Fruit fly (Drosophila melanogaster): ENCODE results near the gene toc.

toc gene

DNA sequence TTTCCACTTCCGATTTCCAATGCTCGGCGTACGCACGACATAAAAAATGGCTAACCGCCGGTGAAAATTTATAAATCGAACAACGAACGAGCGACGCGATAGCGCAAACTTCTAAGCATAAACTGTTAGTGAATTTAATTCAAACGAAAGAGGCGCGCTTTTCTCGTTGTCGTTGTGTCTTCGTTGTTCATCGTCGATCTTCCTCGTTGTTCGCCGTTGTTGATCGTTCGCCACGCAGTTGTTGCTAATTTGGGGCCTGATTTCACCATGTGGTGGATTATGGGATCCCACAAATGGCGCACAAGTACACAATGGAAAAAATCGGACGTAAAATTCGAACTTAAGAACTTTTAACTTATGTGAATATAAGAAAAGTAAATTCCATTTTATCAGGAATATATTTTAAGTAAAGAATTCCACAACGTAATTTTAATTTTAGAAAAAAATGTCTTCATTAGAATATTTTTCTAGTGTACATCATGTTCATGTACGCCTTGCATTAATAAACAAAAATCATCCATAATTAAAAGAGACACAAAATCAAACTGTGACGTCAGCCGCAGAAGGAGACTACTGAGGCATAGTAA lies 58.2 kb downstream of the toc start:
- TF ChIP-seq CG8478 (optimal IDR thresholded peaks at IDR 0.05) = no peak
- no peak for TF ChIP-seq CTCF (optimal IDR thresholded peaks at IDR 0.05)

DNA sequence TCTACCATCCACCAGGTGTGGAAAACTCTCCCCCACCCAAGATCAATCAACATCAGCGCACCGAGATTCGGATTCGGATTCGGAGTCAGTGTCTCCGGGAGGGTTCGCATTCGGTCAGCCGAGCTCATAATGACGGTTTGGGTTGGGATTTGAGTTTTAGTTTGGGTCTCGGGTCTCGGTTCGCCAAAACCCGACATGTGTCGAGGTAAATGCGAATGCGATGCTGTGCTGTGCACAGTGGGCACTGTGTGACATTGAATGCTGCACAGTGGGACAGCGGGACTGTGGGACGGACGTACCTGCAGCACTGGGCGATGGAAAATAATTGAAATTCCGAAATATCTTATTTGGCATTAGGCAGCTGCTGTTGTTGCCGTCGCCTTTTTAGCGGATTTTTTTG lies 61.1 kb downstream of the toc start:
- TF ChIP-seq CTCF (optimal IDR thresholded peaks at IDR 0.05) = no peak
- no peak for TF ChIP-seq CG8478 (optimal IDR thresholded peaks at IDR 0.05)

DNA sequence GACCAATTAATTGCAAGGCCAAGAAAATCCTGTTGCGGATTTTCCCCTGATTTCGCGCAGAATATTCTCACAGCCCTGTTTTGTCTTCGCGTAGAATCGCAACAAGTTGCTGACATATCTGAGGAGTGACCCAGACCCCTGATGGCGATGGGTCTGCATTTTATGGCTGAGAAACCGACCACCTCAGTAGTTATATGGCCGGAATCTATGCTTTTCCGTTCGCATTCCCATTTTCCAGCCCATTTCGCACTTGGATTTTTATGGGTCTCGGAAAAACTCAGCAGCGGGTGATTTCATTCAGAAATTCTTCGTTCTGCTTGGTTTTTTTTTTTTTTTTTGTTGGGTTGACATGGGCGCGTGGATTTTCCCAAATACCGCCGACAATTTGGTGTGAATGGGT lies 61.7 kb downstream of the toc start:
- no peak for TF ChIP-seq CG8478 (optimal IDR thresholded peaks at IDR 0.05)
- TF ChIP-seq CTCF (optimal IDR thresholded peaks at IDR 0.05) = no peak

DNA sequence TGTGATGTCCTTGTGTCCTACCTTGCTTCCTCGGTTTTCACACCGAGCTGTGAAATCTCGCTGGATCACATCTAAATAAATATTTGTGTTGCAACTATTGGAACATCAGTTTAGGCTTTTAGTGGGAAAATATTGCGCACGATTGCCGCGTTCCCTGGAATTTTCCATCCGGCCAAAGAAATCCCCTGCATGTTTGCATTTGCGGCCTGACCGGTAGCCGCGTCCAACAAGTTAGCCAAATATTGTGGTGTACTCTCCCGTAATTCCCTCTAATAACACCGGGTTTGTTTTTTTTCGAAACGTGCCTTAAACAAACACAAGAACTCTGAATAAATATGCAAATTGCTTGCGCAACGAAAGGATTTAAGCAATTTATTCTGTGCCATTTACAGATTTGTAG lies 65.8 kb downstream of the toc start:
- no peak for TF ChIP-seq CTCF (optimal IDR thresholded peaks at IDR 0.05)
- no peak for TF ChIP-seq CG8478 (optimal IDR thresholded peaks at IDR 0.05)

DNA sequence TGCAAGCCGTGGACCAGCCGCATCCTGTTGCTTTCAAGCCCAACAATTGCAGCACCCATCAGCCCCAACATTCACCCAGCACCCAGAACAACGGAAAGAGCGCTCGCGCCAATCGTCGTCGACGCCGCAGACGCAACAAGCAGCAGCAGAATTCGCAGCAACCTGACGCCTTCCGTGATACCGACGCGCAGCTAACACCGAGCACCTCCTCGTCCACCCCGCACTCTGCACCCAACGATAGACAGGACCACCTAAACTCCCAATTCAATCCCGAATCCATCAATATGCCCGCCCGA lies 85.0 kb downstream of the toc start:
- TF ChIP-seq CG8478 (optimal IDR thresholded peaks at IDR 0.05) (no peak), CTCF (optimal IDR thresholded peaks at IDR 0.05) (no peak)

DNA sequence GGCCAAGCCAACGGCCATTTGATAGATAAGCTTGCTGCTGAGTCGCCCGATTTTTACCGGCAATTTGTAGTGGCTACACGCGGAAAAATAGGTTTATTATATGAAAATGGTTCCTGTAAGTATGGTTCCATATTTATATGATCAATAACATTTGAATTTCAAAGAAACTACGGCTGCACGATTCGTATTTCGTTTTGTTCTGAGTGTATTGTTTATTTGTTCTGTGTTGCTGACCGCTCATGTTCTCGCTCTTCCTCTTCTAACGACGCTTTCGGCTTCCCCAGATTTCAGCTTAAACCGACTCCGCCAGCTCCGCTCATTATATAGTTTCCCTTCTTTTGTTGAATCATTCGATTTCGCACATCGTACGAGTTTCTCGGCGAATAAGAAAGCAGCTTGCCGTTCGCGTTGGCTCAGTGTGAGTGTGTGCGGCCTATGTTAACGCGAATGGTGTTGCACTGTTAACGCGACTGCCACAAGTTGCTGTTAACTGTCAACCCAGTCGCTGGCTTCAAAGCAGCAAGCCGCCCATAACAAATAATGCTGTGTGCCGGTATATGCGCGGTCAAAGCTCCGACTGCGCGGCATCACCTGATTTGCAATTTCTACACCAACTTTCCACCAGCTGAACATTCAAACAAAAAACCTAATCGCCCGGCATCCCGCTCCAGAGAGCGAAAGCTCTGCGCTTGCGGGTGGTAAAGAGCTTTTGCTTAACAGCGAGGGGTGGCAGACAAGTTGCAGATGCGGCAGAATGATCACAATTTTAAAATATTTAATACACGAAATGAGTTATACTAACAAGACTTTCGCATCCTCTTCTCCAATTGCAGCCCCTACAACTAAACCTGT lies 85.6 kb downstream of the toc start:
- TF ChIP-seq CTCF (optimal IDR thresholded peaks at IDR 0.05) (no peak), CG8478 (optimal IDR thresholded peaks at IDR 0.05) (no peak)

DNA sequence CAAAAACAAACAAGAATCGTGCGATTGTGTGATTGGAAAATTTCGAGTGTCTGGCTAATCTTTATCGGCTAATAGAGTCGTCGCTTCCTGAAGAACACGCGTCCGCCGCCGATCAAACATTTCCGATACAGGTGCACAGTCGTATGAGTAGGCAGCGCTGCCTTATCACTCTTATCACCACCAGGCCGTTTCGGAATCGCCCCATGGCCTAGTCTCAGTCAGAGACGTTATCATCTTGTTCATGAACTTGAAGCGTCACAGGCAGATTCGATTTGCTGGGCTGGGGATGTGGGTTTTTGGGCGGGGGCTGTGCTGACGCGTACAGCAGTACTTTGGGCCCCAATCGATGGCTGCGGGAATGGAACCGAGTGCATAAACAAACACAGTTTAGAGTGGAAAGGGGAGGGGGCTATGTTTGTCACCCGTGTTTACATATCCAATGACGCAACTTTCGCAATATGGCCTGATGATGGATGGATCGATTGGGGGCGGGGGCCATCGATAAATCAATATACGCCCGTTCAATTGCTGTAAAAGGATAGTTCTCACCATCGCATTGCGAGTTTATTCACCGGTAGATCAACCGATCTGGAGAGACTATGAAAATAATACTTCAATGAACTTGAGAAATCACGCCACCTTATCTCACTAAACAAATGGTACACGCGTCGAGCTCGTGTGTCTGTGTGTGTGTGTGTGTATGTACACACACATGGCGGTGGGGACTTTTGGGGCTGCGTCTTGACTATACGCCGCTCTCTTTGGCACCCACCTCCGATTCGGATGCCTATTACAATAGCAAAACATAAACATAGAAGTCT lies 86.4 kb downstream of the toc start:
- TF ChIP-seq CTCF (optimal IDR thresholded peaks at IDR 0.05) = no peak
- TF ChIP-seq CG8478 (optimal IDR thresholded peaks at IDR 0.05) = no peak

DNA sequence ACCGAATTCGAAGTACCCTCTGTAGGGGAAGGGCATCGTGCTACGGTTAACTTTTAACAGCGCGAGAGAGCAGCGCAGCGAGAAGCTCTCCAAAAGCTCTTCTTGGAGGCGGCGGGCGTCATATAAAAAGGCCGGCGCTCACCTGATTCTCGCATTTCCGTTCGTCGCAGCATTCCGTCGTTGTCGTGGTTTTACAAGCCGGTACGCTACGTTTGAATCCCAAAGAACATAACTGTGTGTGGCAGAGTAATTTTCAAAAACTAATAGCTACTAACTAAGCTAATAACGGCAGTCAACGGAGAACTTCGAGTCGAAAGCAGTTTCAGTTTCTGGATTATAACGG lies 88.2 kb downstream of the toc start, which contains the start of gene FASN1:
TSS of gene FASN1 (plus strand) at position 151 of the 343 bp plus-strand sequence.
- TF ChIP-seq CTCF (optimal IDR thresholded peaks at IDR 0.05) = no peak
- TF ChIP-seq CG8478 (optimal IDR thresholded peaks at IDR 0.05) = no peak

DNA sequence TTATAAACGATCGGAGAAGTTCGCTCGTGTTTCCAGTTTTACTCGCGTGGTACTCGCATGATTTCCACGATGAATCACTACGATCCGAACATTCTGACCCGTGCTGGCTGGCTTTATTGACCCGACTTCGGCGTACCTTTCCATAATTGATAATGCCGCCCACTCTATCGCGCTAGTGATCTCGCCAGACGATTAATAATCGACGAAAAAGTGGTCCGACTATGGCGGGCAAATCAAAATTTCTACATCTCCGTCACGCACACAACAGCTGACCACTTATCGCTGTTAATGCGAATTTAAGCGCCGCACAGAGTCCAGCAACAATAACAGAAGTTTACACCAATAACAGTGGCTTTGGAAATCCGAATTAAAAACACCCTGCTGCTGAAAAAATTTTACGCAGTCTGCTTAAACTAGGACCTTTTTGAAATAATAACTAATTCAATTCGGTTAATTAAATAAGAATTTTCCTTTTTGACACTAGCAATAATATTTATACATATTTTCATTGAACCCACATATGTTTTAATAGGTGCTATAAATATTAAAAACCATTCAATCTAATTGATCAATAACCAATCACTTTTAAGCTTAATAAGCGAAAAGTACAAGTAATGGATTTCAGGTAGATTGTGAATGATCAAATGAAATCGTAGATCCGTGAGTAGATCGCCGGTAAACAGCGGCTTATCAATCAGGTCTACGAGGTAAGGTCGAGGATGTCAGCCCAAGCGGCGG lies 88.7 kb downstream of the toc start:
- no peak for TF ChIP-seq CG8478 (optimal IDR thresholded peaks at IDR 0.05)
- no peak for TF ChIP-seq CTCF (optimal IDR thresholded peaks at IDR 0.05)

DNA sequence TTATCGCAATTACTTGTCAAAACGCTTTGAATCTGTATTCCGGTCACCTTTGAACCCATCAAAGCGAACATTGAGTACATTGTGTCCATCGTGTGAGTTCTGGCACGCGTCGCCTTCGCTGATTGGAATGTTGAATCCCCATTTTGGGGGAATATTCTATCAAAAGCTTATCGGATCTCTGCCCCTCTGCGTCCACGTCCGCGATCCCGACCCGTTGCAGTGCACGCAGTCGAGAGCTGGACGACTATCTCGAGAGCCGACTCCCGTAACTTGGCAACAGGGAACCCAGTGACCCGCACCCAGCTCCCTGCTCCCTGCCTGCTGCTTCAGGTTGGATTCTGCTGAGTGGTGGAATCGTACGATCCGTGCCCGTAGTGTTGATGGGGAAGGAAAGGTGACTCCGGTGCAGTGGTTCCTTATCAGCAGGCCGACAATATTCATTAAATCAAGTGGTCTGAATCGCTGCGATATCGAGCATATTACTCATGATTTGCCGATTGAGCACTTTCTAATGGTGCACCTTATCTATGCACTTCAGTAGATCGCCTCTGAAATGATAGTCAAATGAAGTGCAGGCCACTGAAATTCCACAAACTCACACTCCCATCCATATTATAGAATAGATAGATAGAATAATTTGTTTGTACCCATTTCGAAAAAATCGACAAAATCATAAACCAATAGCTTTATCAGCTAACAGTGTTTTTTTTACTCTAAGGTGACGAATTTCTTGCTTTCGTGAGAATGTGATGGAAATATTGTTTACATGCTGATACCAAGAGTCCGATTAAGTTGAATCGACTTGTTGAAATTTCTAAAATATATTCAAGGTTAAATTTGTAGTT lies 99.7 kb downstream of the toc start:
- TF ChIP-seq CTCF (optimal IDR thresholded peaks at IDR 0.05) = no peak
- no peak for TF ChIP-seq CG8478 (optimal IDR thresholded peaks at IDR 0.05)

DNA sequence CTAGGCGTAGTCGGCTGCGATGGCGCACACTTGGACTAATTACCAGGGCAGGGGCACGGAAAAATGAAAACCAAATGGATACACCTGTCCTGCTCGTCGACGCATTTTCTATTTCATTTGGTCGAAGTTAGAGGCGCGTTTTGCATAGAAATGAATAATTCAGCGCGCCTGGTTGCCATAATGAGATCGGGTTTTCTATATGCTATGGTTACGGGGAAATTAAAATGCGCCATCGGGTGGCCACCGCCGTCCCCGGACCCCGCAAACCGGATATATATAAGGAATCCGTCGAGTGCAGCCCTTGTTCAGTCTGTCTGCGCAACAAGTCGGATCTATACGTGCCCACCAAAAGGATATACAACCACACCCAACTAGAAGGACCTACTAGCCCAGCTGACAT lies 100.9 kb downstream of the toc start, which contains the start of gene FASN2:
TSS of gene FASN2 (plus strand) at position 301 of the 400 bp plus-strand sequence.
- no peak for TF ChIP-seq CG8478 (optimal IDR thresholded peaks at IDR 0.05)
- no peak for TF ChIP-seq CTCF (optimal IDR thresholded peaks at IDR 0.05)

DNA sequence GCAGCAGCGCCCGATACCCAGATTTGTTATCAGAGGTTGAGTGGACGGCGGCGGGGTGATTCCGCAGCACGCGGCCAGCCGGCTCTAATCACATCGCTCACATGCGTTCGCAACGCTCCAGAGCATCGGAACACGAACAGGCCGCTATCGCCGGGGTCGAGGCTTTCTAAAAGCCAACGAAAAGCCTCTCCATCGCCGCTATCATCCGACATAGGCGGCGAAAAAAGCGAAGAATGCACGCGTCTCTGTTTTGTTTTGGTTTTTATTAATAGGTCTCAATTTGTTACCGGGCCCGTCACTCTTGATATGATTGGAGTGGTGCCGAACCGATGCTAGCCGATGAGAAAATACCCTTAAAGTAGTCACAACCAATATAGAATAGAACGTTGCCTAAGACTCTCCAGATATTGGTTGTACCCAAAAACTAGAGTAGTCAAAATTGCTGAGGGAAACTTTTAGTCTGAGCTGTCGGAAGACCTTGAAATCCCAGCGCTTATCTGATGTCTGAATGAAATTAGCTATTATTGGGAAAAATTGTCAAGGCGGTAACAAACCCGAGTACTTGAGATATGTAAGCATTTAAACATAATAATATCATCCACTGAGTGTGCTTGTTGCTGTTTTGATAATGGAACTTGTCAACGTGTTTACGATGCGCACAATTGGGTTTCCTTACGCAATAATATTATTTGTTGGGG lies 102.5 kb downstream of the toc start, which contains the start of gene CG17261:
TSS of gene CG17261 (plus strand) at position 634 of the 698 bp plus-strand sequence.
- TF ChIP-seq CG8478 (optimal IDR thresholded peaks at IDR 0.05) = no peak
- TF ChIP-seq CTCF (optimal IDR thresholded peaks at IDR 0.05) = no peak

DNA sequence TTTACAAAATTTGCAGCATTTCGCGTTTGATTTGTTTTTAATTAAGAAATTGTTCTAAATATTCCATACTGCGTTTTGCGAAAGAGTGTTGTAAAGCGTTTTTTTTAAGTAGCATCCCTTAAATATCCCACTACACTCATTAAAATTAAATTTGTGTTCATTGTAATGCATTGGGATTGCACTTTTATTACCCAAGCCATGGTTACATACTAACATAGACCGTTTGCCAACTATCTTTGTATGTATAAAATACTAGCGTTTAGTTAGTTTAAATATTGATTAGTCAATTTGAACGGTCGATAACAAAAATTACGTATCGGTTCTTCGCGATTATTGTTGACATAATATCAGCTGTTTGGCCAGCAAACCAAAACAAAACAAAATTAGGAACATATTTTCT lies 104.8 kb downstream of the toc start, which contains the start of the genes cnir and CG17221:
TSS of gene cnir (minus strand) at position 39 of the 400 bp plus-strand sequence.
TSS of gene CG17221 (plus strand) at position 203 of the 400 bp plus-strand sequence.
- TF ChIP-seq CTCF (optimal IDR thresholded peaks at IDR 0.05) = no peak
- no peak for TF ChIP-seq CG8478 (optimal IDR thresholded peaks at IDR 0.05)

Data from S2 (cell line).